Fruit fly (Drosophila melanogaster) whole organism: ENCODE results near the gene Polr3E.

Experiments
- EcR ChIP-seq, 2 experiments: fragments of >200 bp; optimal IDR thresholded peaks; 2 replicates each; lab custom pipeline; 2017; ENCODE audit warnings: missing biosample characterization in 2 of 2, missing genetic modification characterization in 2 of 2, missing genetic modification reagents in 2 of 2
- usp ChIP-seq: fragments of >200 bp; optimal IDR thresholded peaks from 2 replicates; lab custom pipeline; 2017; ENCODE audit warnings: missing biosample characterization, missing genetic modification characterization, mixed read lengths

DNA sequence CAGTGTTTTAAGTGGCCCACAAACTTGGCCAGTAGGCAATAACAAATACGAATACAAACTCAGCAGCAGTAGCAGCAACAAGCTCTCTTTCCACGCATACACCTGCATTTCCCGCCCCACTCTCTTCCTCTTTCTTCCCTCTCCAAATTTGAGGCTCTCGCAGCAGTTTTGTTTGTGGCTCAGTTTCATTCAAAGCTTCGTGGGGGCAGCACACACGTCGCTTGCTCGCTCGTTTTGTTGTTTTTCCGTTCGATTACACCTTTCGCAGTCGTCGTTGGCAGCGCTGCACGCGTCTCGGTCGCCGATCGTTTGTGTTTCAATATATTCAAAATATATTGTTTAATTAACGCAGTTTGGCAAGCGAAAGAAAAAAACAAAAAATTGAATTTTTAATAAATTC is 27.0 kb downstream of the Polr3E start:
- TF ChIP-seq EcR (GFP tag; optimal IDR thresholded peaks at IDR 0.05; lab: Kevin White, UChicago) (no peak), usp (GFP tag; lab: Kevin White, UChicago) (no peak)
